Fruit fly (Drosophila melanogaster) whole organism, pupa: ENCODE results near the gene galla-2.

Experiments used
- CG10348 ChIP-seq: fragments of 200-800 bp; sonication (Bioruptor generic); IDR thresholded peaks from 2 replicates; pipeline ENCODE4 v1.3.6; 2022; ENCODE audit warnings: missing biosample characterization, missing genetic modification characterization
- CG12605 ChIP-seq: fragments of 200-800 bp; sonication (Bioruptor generic); IDR thresholded peaks from 2 replicates; pipeline ENCODE4 v1.3.6; 2022; ENCODE audit warnings: missing biosample characterization, missing genetic modification characterization
- CG13204 ChIP-seq: fragments of 200-800 bp; sonication (Bioruptor generic); optimal IDR thresholded peaks from 2 replicates; lab custom pipeline; 2018; ENCODE audit warnings: missing biosample characterization, mild to moderate bottlenecking, missing genetic modification characterization, moderate library complexity
- CG14655 ChIP-seq: fragments of 200-800 bp; sonication (Bioruptor generic); optimal IDR thresholded peaks from 3 replicates; lab custom pipeline; 2017; ENCODE audit warnings: mild to moderate bottlenecking, missing biosample characterization, missing genetic modification reagents, missing genetic modification characterization
- CG15710 ChIP-seq: fragments of 200-800 bp; sonication (Bioruptor generic); optimal IDR thresholded peaks from 2 replicates; lab custom pipeline; 2018; ENCODE audit warnings: missing biosample characterization, mild to moderate bottlenecking, missing genetic modification characterization, moderate library complexity
- CG17806 ChIP-seq: fragments of 200-800 bp; sonication (Bioruptor generic); optimal IDR thresholded peaks from 2 replicates; lab custom pipeline; 2018; ENCODE audit warnings: missing biosample characterization, mild to moderate bottlenecking, missing genetic modification characterization, moderate library complexity
- CG32121 ChIP-seq: fragments of 200-800 bp; sonication (Bioruptor generic); IDR thresholded peaks from 2 replicates; pipeline ENCODE4 v1.3.6; 2022; ENCODE audit warnings: missing biosample characterization, missing genetic modification characterization
- CG34367 ChIP-seq: fragments of 200-800 bp; sonication (Bioruptor generic); optimal IDR thresholded peaks from 2 replicates; lab custom pipeline; 2018; ENCODE audit warnings: missing biosample characterization, mild to moderate bottlenecking, missing genetic modification characterization
- CG4496 ChIP-seq: fragments of 200-800 bp; sonication (Bioruptor generic); IDR thresholded peaks from 3 replicates; pipeline ENCODE4 v1.3.6; 2022; ENCODE audit warnings: missing biosample characterization, missing genetic modification characterization
- CG8159 ChIP-seq: fragments of 200-800 bp; sonication (Bioruptor generic); optimal IDR thresholded peaks from 3 replicates; lab custom pipeline; 2018; ENCODE audit warnings: missing biosample characterization, mild to moderate bottlenecking, missing genetic modification characterization, moderate library complexity
- CG8301 ChIP-seq: fragments of 200-800 bp; sonication (Bioruptor generic); optimal IDR thresholded peaks from 2 replicates; lab custom pipeline; 2018; ENCODE audit warnings: missing biosample characterization, mild to moderate bottlenecking, missing genetic modification characterization
- CG9948 ChIP-seq: fragments of 200-800 bp; sonication (Bioruptor generic); optimal IDR thresholded peaks from 2 replicates; lab custom pipeline; 2018; ENCODE audit warnings: missing biosample characterization, mild to moderate bottlenecking, missing genetic modification characterization, moderate library complexity
- D1 ChIP-seq: fragments of 200-800 bp; sonication (Bioruptor generic); optimal IDR thresholded peaks from 2 replicates; lab custom pipeline; 2018; ENCODE audit warnings: missing biosample characterization, mild to moderate bottlenecking, missing genetic modification characterization, moderate library complexity
- EcR ChIP-seq: fragments of 200-800 bp; sonication (Bioruptor generic); optimal IDR thresholded peaks from 3 replicates; lab custom pipeline; 2019; ENCODE audit warnings: missing biosample characterization, missing genetic modification characterization, mild to moderate bottlenecking, moderate library complexity, missing genetic modification reagents
- Ets98B ChIP-seq: fragments of 200-800 bp; sonication (Bioruptor generic); IDR thresholded peaks from 2 replicates; pipeline ENCODE4 v1.3.6; 2022; ENCODE audit warnings: missing biosample characterization, missing genetic modification characterization
- Pif1A ChIP-seq: fragments of 200-800 bp; sonication (Bioruptor generic); optimal IDR thresholded peaks from 3 replicates; lab custom pipeline; 2016; ENCODE audit warnings: missing biosample characterization, missing genetic modification characterization
- Pif1B ChIP-seq: fragments of 200-800 bp; sonication (Bioruptor generic); optimal IDR thresholded peaks from 3 replicates; lab custom pipeline; 2016; ENCODE audit warnings: missing biosample characterization, missing genetic modification characterization
- Snoo ChIP-seq: fragments of 200-800 bp; sonication (Bioruptor generic); optimal IDR thresholded peaks from 3 replicates; lab custom pipeline; 2017; ENCODE audit warnings: missing biosample characterization, mild to moderate bottlenecking, missing genetic modification characterization, inconsistent platforms
- fd96Ca ChIP-seq: fragments of 200-800 bp; sonication (Bioruptor generic); IDR thresholded peaks from 3 replicates; pipeline ENCODE4 v1.3.6; 2022; ENCODE audit warnings: missing biosample characterization, missing genetic modification characterization
- gl ChIP-seq: fragments of 200-800 bp; sonication (Bioruptor generic); optimal IDR thresholded peaks from 2 replicates; lab custom pipeline; 2018; ENCODE audit warnings: missing biosample characterization, mild to moderate bottlenecking, missing genetic modification characterization
- rn ChIP-seq: fragments of 200-800 bp; sonication (Bioruptor generic); IDR thresholded peaks from 2 replicates; pipeline ENCODE4 v1.3.6; 2022; ENCODE audit warnings: missing biosample characterization, missing genetic modification characterization

galla-2 gene

DNA sequence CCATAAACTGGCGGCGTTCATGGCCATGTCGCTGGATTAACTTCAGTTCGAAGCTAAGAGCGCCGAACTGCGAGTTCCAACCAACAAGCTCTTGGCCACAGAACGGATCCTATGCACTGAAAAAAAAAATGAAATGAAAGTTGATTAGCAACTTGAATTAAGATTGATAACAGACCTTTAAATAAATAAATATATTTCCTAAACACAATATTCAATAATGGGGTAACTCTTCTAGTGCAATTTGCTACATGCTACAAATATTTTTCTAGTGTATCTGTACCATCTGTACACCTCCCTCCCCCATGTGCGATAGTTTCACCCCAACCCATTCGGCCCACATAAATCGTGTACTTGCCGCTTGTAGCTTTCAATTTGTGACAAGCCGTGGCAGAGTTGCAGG lies 26.9 kb downstream of the galla-2 start:
- TF ChIP-seq CG8159 (tag; lab: Kevin White, UChicago) = peak; percentile 19
- TF ChIP-seq CG14655 (GFP tag; lab: Kevin White, UChicago) = peak; percentile 5
- no peak for TF ChIP-seq rn (GFP tag; lab: Robert Waterston, UW)

DNA sequence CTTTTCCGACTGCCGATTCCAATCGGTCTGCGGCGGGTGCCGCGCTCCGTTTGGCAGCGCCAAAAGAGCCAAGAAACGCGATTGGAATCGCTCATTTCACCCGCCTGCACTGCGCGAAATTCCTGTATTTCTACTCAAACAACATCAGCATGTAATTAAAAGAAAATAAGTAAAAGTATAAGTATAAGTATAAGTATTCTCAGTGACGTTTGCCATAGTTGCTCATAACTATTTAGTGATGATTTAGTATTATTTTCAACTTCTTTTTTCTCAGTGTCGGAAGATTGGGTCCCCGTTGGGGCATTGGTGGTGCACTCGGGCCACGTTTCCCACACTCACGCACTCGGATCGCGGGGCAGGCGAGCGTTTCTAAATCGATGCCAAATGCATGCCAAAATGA lies 30.5 kb downstream of the galla-2 start:
- TF ChIP-seq D1 (tag; lab: Kevin White, UChicago) (no peak), Pif1A (GFP tag; lab: Kevin White, UChicago) (peak; percentile 72), CG8159 (tag; lab: Kevin White, UChicago) (peak; percentile 55), CG15710 (tag; lab: Kevin White, UChicago) (peak; percentile 58), rn (GFP tag; lab: Robert Waterston, UW) (peak; percentile 78), CG14655 (GFP tag; lab: Kevin White, UChicago) (peak; percentile 62), EcR (GFP tag; lab: Kevin White, UChicago) (no peak), Snoo (tag; lab: Kevin White, UChicago) (peak; percentile 40), gl (tag; lab: Kevin White, UChicago) (no peak), CG17806 (peak; percentile 49), CG32121 (GFP tag; lab: Robert Waterston, UW) (peak; percentile 89), CG10348 (GFP tag; lab: Robert Waterston, UW) (no peak; the same call in 1 of the 2 replicates), Pif1B (GFP tag; lab: Kevin White, UChicago) (peak; percentile 50), CG12605 (GFP tag; lab: Robert Waterston, UW) (peak; percentile 79), CG8301 (peak; percentile 68), Ets98B (peak; percentile 92), fd96Ca (GFP tag; lab: Robert Waterston, UW) (peak; percentile 88), CG34367 (tag; lab: Kevin White, UChicago) (peak; percentile 54), CG9948 (tag; lab: Kevin White, UChicago) (peak; percentile 47), CG4496 (GFP tag; lab: Robert Waterston, UW) (peak; percentile 86), CG13204 (no peak)

DNA sequence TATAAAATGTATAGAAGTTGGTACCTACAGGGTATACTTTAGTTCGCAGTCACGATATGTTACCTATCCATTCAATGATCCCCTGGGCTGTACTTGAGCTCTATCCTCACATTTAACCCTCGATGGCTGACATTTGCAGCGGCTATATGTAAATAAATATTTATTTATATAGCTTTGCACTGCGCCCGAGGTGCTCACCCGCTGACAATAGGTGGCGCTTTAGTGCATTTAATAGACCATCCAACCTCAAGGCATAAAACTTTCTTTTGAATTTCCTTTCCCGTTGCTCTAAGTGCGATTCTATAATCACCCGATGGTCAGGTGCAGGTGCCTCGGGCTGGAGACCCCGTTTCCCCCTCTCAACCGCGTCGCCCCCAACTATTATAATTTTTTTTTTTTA lies 34.6 kb downstream of the galla-2 start:
- TF ChIP-seq CG9948 (tag; lab: Kevin White, UChicago) (no peak), CG8159 (tag; lab: Kevin White, UChicago) (no peak), EcR (GFP tag; lab: Kevin White, UChicago) (no peak), gl (tag; lab: Kevin White, UChicago) (no peak), Pif1A (GFP tag; lab: Kevin White, UChicago) (no peak), Ets98B (no peak), Snoo (tag; lab: Kevin White, UChicago) (no peak)

DNA sequence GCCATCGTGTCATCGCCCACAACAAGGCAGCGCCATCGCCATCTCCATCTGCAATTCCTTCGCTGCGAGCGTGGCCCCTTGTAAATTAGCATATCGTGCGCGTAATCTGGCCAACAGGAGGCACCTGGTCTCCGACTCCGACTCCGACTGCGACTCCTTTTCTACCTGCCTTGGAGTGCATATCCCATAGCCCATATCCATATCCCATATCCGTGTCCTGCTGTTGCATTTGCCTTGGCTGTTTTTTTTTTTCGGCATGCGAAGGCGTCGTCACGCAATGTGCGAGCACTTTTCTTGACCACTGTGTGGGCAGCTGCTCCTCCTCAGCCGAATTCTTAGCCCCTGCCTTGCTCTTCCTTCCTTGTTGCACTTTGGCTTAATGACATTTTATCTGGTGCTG lies 35.8 kb downstream of the galla-2 start:
- no peak for TF ChIP-seq CG17806
- no peak for TF ChIP-seq CG15710 (tag; lab: Kevin White, UChicago)
- no peak for TF ChIP-seq CG8301
- no peak for TF ChIP-seq CG14655 (GFP tag; lab: Kevin White, UChicago)
- no peak for TF ChIP-seq CG34367 (tag; lab: Kevin White, UChicago)
- TF ChIP-seq CG8159 (tag; lab: Kevin White, UChicago) = no peak
- TF ChIP-seq CG9948 (tag; lab: Kevin White, UChicago) = no peak
- TF ChIP-seq D1 (tag; lab: Kevin White, UChicago) = no peak
- no peak for TF ChIP-seq Pif1A (GFP tag; lab: Kevin White, UChicago)
- no peak for TF ChIP-seq CG13204
- TF ChIP-seq CG32121 (GFP tag; lab: Robert Waterston, UW) = no peak

DNA sequence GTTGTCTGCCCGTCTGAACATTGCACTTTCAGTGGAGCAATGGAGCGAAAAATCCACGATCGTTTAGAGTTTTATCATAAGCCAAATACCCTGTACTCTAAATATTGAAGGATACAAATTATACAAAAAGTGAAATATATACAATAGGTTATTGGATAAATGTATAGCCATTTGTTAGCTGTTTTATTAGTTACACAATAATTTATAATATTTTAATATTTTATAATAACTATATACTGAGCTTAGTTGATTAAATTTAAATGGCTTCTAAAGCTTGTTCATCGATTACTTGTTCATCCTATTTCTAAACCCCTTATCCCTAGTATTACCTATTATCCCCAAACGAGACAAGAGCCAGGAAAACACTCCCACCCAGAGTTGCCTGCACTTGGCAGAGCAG lies 40.3 kb downstream of the galla-2 start:
- TF ChIP-seq EcR (GFP tag; lab: Kevin White, UChicago) (peak; percentile 19), CG34367 (tag; lab: Kevin White, UChicago) (peak; percentile 73), Pif1A (GFP tag; lab: Kevin White, UChicago) (no peak), CG4496 (GFP tag; lab: Robert Waterston, UW) (no peak), rn (GFP tag; lab: Robert Waterston, UW) (no peak), CG8159 (tag; lab: Kevin White, UChicago) (peak; percentile 85), gl (tag; lab: Kevin White, UChicago) (peak; percentile 35), CG10348 (GFP tag; lab: Robert Waterston, UW) (no peak), D1 (tag; lab: Kevin White, UChicago) (peak; percentile 41), Pif1B (GFP tag; lab: Kevin White, UChicago) (no peak), CG9948 (tag; lab: Kevin White, UChicago) (peak; percentile 86), Ets98B (no peak), Snoo (tag; lab: Kevin White, UChicago) (no peak), CG13204 (no peak), CG32121 (GFP tag; lab: Robert Waterston, UW) (no peak), CG17806 (peak; percentile 78), CG14655 (GFP tag; lab: Kevin White, UChicago) (peak; percentile 79), CG8301 (peak; percentile 66), CG12605 (GFP tag; lab: Robert Waterston, UW) (no peak), CG15710 (tag; lab: Kevin White, UChicago) (peak; percentile 84)

DNA sequence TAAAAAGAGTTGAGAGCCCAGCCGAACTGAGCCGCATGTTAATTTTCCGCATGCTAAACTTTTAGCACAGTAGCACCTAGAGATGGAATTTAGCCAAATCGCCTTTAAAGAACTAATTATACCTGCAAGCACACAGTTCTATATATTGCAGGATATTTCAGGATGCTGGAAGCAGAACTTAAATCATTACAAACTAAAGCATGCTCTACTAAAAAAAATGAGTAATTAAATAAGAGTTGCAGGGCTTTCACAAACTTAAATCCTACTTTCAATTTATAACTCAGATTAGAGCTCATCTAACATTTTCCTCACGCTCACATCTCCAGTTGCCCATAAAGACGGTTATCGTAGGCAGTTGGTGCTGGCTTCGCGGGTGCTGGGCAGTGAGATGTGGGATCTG lies 42.0 kb downstream of the galla-2 start:
- TF ChIP-seq CG14655 (GFP tag; lab: Kevin White, UChicago) (peak; percentile 66), CG13204 (no peak), CG8301 (peak; percentile 53)
